Fruit fly (Drosophila melanogaster): ENCODE results near the gene CG2225.
A peak's percentile ranks its signal among the peaks of the same experiment; 100 is the strongest.

The CG2225 gene

dm6 chr2L:21681322-21682268, 4.3 kb upstream of the CG2225 start, which contains the start of gene eEF2 (continued):
- peak; percentile 78 for TF ChIP-seq grau (tag; optimal IDR thresholded peaks at IDR 0.05)
- peak; percentile 48 for TF ChIP-seq CG2202 (tag; optimal IDR thresholded peaks at IDR 0.05)
- peak; percentile 11 for TF ChIP-seq Usf (GFP tag; optimal IDR thresholded peaks at IDR 0.05)
- peak; percentile 47; the same call in 1 of the 2 replicates for TF ChIP-seq CG11085 (GFP tag; IDR thresholded peaks at IDR 0.05)
- peak; percentile 71 for TF ChIP-seq vfl (GFP tag; optimal IDR thresholded peaks at IDR 0.05)
- TF ChIP-seq otp (GFP tag; IDR thresholded peaks at IDR 0.05): peak; percentile 73; the same call in 2 of the 3 replicates
- peak; percentile 85 for TF ChIP-seq CG34224 (GFP tag; IDR thresholded peaks at IDR 0.05; ENCODE audit: partially characterized antibody)
- no peak; the same call in 2 of the 3 replicates for TF ChIP-seq Mrtf (GFP tag; IDR thresholded peaks at IDR 0.05)
- TF ChIP-seq CG15011 (GFP tag; optimal IDR thresholded peaks at IDR 0.05): peak; percentile 52
- TF ChIP-seq Xrp1 (GFP tag; IDR thresholded peaks at IDR 0.05): peak; percentile 46
- TF ChIP-seq CG7928 (GFP tag; optimal IDR thresholded peaks at IDR 0.05): peak; percentile 44
- peak; percentile 72 for TF ChIP-seq HmgD (GFP tag; optimal IDR thresholded peaks at IDR 0.05)
- peak; percentile 92 for TF ChIP-seq CG17912 (GFP tag; optimal IDR thresholded peaks at IDR 0.05)
- TF ChIP-seq eve (GFP tag; optimal IDR thresholded peaks at IDR 0.05): peak in 1 of 2 experiments; percentile 93
- TF ChIP-seq CG14050 (GFP tag; IDR thresholded peaks at IDR 0.05): peak; percentile 77
- peak; percentile 65 for TF ChIP-seq CG14710 (tag; optimal IDR thresholded peaks at IDR 0.05)
- TF ChIP-seq Side (GFP tag; optimal IDR thresholded peaks at IDR 0.05): peak; percentile 84
- TF ChIP-seq zfh1 (GFP tag; IDR thresholded peaks at IDR 0.05): peak; percentile 64; the same call in 2 of the 3 replicates
- peak; percentile 68 for TF ChIP-seq CG8290 (GFP tag; optimal IDR thresholded peaks at IDR 0.05)
- peak; percentile 27 to 92 for TF ChIP-seq CG8290 (tag; optimal IDR thresholded peaks at IDR 0.05)
- peak; percentile 86 for TF ChIP-seq HmgZ (tag; optimal IDR thresholded peaks at IDR 0.05)
- peak; percentile 82 for TF ChIP-seq NC2α (GFP tag; optimal IDR thresholded peaks at IDR 0.05)
- peak; percentile 73 for TF ChIP-seq CG12219 (GFP tag; optimal IDR thresholded peaks at IDR 0.05)
- TF ChIP-seq CG8281 (tag; optimal IDR thresholded peaks at IDR 0.05): peak; percentile 24
- TF ChIP-seq gsb-n (tag; optimal IDR thresholded peaks at IDR 0.05): peak; percentile 73
- TF ChIP-seq Dfd (GFP tag; optimal IDR thresholded peaks at IDR 0.05): no peak
- TF ChIP-seq ftz-f1 (GFP tag; optimal IDR thresholded peaks at IDR 0.05): peak; percentile 30
- peak; percentile 96 for TF ChIP-seq bbx (GFP tag; IDR thresholded peaks at IDR 0.05; ENCODE audit: partially characterized antibody)
- peak; percentile 35 for TF ChIP-seq Chrac-16 (GFP tag; optimal IDR thresholded peaks at IDR 0.05)
- TF ChIP-seq CG3281 (GFP tag; optimal IDR thresholded peaks at IDR 0.05): peak; percentile 84
- peak; percentile 59 for TF ChIP-seq CG17186 (GFP tag; optimal IDR thresholded peaks at IDR 0.05)
- TF ChIP-seq CG18476 (GFP tag; optimal IDR thresholded peaks at IDR 0.05): no peak
- no peak for TF ChIP-seq CG7357 (GFP tag; IDR thresholded peaks at IDR 0.05)
- peak; percentile 82 for TF ChIP-seq CG11398 (GFP tag; optimal IDR thresholded peaks at IDR 0.05)
- peak; percentile 98 for TF ChIP-seq Ets97D (GFP tag; optimal IDR thresholded peaks at IDR 0.05)
- peak; percentile 38 for TF ChIP-seq slou (GFP tag; optimal IDR thresholded peaks at IDR 0.05)
- TF ChIP-seq CG13287 (GFP tag; IDR thresholded peaks at IDR 0.05; ENCODE audit: partially characterized antibody): peak; percentile 93
- peak; percentile 37 for TF ChIP-seq btn (GFP tag; optimal IDR thresholded peaks at IDR 0.05)
- TF ChIP-seq CG10462 (GFP tag; optimal IDR thresholded peaks at IDR 0.05): peak; percentile 39
- TF ChIP-seq H15 (GFP tag; IDR thresholded peaks at IDR 0.05): peak; percentile 76; the same call in 2 of the 3 replicates
- TF ChIP-seq CG1832 (GFP tag; optimal IDR thresholded peaks at IDR 0.05): no peak
- TF ChIP-seq CG4617 (GFP tag; optimal IDR thresholded peaks at IDR 0.05; ENCODE audit: borderline replicate concordance): peak; percentile 25
- TF ChIP-seq E2f2 (GFP tag; IDR thresholded peaks at IDR 0.05): peak; percentile 62
- TF ChIP-seq CG14441 (GFP tag; IDR thresholded peaks at IDR 0.05): no peak; the same call in 1 of the 2 replicates
- 0 out of 3 replicates have a peak, but pooled peaks have one; percentile 7 for TF ChIP-seq CG11093 (GFP tag; IDR thresholded peaks at IDR 0.05)
- TF ChIP-seq CG30431 (GFP tag; optimal IDR thresholded peaks at IDR 0.05): peak; percentile 55
- TF ChIP-seq CG43689 (GFP tag; IDR thresholded peaks at IDR 0.05): no peak; the same call in 1 of the 2 replicates
- no peak for TF ChIP-seq cad (GFP tag; optimal IDR thresholded peaks at IDR 0.05)
- TF ChIP-seq so (GFP tag; IDR thresholded peaks at IDR 0.05): no peak; the same call in 1 of the 3 replicates

All from whole organism, embryonic.